Fruit fly (Drosophila melanogaster) whole organism, adult: ENCODE results near the gene APP-BP1.

ENCODE experiments used
- CG12768 ChIP-seq: fragments of 200-800 bp; sonication (Bioruptor generic); optimal IDR thresholded peaks from 2 replicates; lab custom pipeline; 2017; ENCODE audit warnings: missing biosample characterization, missing genetic modification characterization, mild to moderate bottlenecking, moderate library complexity, missing genetic modification reagents
- CG33017 ChIP-seq: fragments of 200-800 bp; sonication (Bioruptor generic); optimal IDR thresholded peaks from 2 replicates; lab custom pipeline; 2018; ENCODE audit warnings: missing biosample characterization, mild to moderate bottlenecking, missing genetic modification characterization, moderate library complexity
- cic ChIP-seq: fragments of 200-800 bp; sonication (Bioruptor generic); optimal IDR thresholded peaks from 2 replicates; lab custom pipeline; 2017; ENCODE audit warnings: missing biosample characterization, mild to moderate bottlenecking, missing genetic modification characterization, moderate library complexity

dm6 chr3L:11069764-11070163, 28.4 kb upstream of the APP-BP1 start, which contains the start of gene CG6310:
- no peak for TF ChIP-seq CG33017 (tag; lab: Kevin White, UChicago)
- no peak for TF ChIP-seq CG12768 (GFP tag; lab: Kevin White, UChicago)
- no peak for TF ChIP-seq cic (GFP tag; lab: Kevin White, UChicago)
